Fruit fly (Drosophila melanogaster) whole organism, embryonic: ENCODE measurements around the gene CG46311.

ENCODE experiments used
- Ada2b ChIP-seq: fragments of 200-800 bp; sonication (Bioruptor generic); IDR thresholded peaks from 2 replicates; pipeline ENCODE4 v1.3.6; 2022; ENCODE audit warnings: missing biosample characterization, missing genetic modification characterization
- Atf3 ChIP-seq: fragments of 200-800 bp; sonication (Bioruptor generic); optimal IDR thresholded peaks from 3 replicates; lab custom pipeline; 2016; ENCODE audit warnings: missing biosample characterization, missing genetic modification characterization
- Bdp1 ChIP-seq: fragments of 200-800 bp; sonication (Bioruptor generic); optimal IDR thresholded peaks from 3 replicates; lab custom pipeline; 2016; ENCODE audit warnings: missing biosample characterization, missing genetic modification characterization
- CG10366 ChIP-seq: fragments of 200-800 bp; sonication (Bioruptor generic); IDR thresholded peaks from 2 replicates; pipeline ENCODE4 v1.3.6; 2022; ENCODE audit warnings: missing biosample characterization, missing genetic modification characterization
- CG10654 ChIP-seq: fragments of 200-800 bp; sonication (Bioruptor generic); optimal IDR thresholded peaks from 2 replicates; lab custom pipeline; 2016; ENCODE audit warnings: missing biosample characterization, missing genetic modification characterization
- CG10979 ChIP-seq: fragments of 200-800 bp; sonication (Bioruptor generic); optimal IDR thresholded peaks from 2 replicates; lab custom pipeline; 2018; ENCODE audit warnings: missing biosample characterization, mild to moderate bottlenecking, missing genetic modification characterization, moderate library complexity
- CG11398 ChIP-seq: fragments of 200-800 bp; sonication (Bioruptor generic); optimal IDR thresholded peaks from 2 replicates; lab custom pipeline; 2016; ENCODE audit warnings: missing biosample characterization, missing genetic modification characterization
- CG11723 ChIP-seq: fragments of 200-800 bp; sonication (Bioruptor generic); optimal IDR thresholded peaks from 2 replicates; lab custom pipeline; 2017; ENCODE audit warnings: missing biosample characterization, mild to moderate bottlenecking, missing genetic modification characterization
- CG12769 ChIP-seq: fragments of 200-800 bp; sonication (Bioruptor generic); optimal IDR thresholded peaks from 2 replicates; lab custom pipeline; 2019; ENCODE audit warnings: missing biosample characterization, mild to moderate bottlenecking, missing genetic modification characterization, moderate library complexity
- CG14860 ChIP-seq: fragments of 200-800 bp; sonication (Bioruptor generic); IDR thresholded peaks from 3 replicates; pipeline ENCODE4 v1.3.6; 2022; ENCODE audit warnings: missing biosample characterization, missing genetic modification characterization; ENCODE audit not compliant: partially characterized antibody
- CG15696 ChIP-seq: fragments of 200-800 bp; sonication (Bioruptor generic); optimal IDR thresholded peaks from 2 replicates; lab custom pipeline; 2019; ENCODE audit warnings: missing biosample characterization, mild to moderate bottlenecking, missing genetic modification characterization, moderate library complexity
- CG16815 ChIP-seq: fragments of 200-800 bp; sonication (Bioruptor generic); optimal IDR thresholded peaks from 3 replicates; lab custom pipeline; 2017; ENCODE audit warnings: missing biosample characterization, mild to moderate bottlenecking, missing genetic modification characterization
- CG18011 ChIP-seq: fragments of 200-800 bp; sonication (Bioruptor generic); optimal IDR thresholded peaks from 2 replicates; lab custom pipeline; 2017; ENCODE audit warnings: missing biosample characterization, missing genetic modification characterization, mild to moderate bottlenecking, moderate library complexity, missing genotype
- CG2116 ChIP-seq: fragments of 200-800 bp; sonication (Bioruptor generic); optimal IDR thresholded peaks from 3 replicates; lab custom pipeline; 2018; ENCODE audit warnings: missing biosample characterization, mild to moderate bottlenecking, missing genetic modification characterization
- CG2120 ChIP-seq: fragments of 200-800 bp; sonication (Bioruptor generic); optimal IDR thresholded peaks from 3 replicates; lab custom pipeline; 2016; ENCODE audit warnings: missing biosample characterization, missing genetic modification characterization
- CG31224 ChIP-seq: fragments of 200-800 bp; sonication (Bioruptor generic); IDR thresholded peaks from 2 replicates; pipeline ENCODE4 v1.3.6; 2022; ENCODE audit warnings: missing biosample characterization, missing genetic modification characterization
- CG33213 ChIP-seq: fragments of 200-800 bp; sonication (Bioruptor generic); optimal IDR thresholded peaks from 3 replicates; lab custom pipeline; 2016; ENCODE audit warnings: missing biosample characterization, missing genetic modification characterization
- CG33557 ChIP-seq: fragments of 200-800 bp; sonication (Bioruptor generic); optimal IDR thresholded peaks from 2 replicates; lab custom pipeline; 2019; ENCODE audit warnings: missing biosample characterization, mild to moderate bottlenecking, missing genetic modification characterization, moderate library complexity
- CG3995 ChIP-seq: fragments of 200-800 bp; sonication (Bioruptor generic); optimal IDR thresholded peaks from 3 replicates; lab custom pipeline; 2016; ENCODE audit warnings: missing biosample characterization, missing genetic modification characterization
- CG6254 ChIP-seq: fragments of 200-800 bp; sonication (Bioruptor generic); optimal IDR thresholded peaks from 3 replicates; lab custom pipeline; 2017; ENCODE audit warnings: mild to moderate bottlenecking, missing biosample characterization, missing genetic modification reagents, missing genetic modification characterization
- CG6765 ChIP-seq: fragments of 200-800 bp; sonication (Bioruptor generic); optimal IDR thresholded peaks from 3 replicates; lab custom pipeline; 2017; ENCODE audit warnings: missing biosample characterization, mild to moderate bottlenecking, missing genetic modification characterization
- CG6791 ChIP-seq: fragments of 200-800 bp; sonication (Bioruptor generic); IDR thresholded peaks from 3 replicates; pipeline ENCODE4 v1.3.6; 2022; ENCODE audit warnings: missing biosample characterization, missing genetic modification characterization; ENCODE audit not compliant: partially characterized antibody
- CG7271 ChIP-seq: fragments of 200-800 bp; sonication (Bioruptor generic); optimal IDR thresholded peaks from 2 replicates; lab custom pipeline; 2018; ENCODE audit warnings: missing biosample characterization, mild to moderate bottlenecking, missing genetic modification characterization, moderate library complexity
- CG7963 ChIP-seq: fragments of 200-800 bp; sonication (Bioruptor generic); IDR thresholded peaks from 3 replicates; pipeline ENCODE4 v1.3.6; 2022; ENCODE audit warnings: missing biosample characterization, missing genetic modification characterization; ENCODE audit not compliant: partially characterized antibody
- Chrac-16 ChIP-seq: fragments of 200-800 bp; sonication (Bioruptor generic); optimal IDR thresholded peaks from 3 replicates; lab custom pipeline; 2016; ENCODE audit warnings: missing biosample characterization, missing genetic modification characterization
- D ChIP-seq, 2 experiments: fragments of 200-800 bp in 1 of 2; fragments of >200 bp in 1 of 2; sonication (Bioruptor generic) in 1 of 2; optimal IDR thresholded peaks; 2 replicates in 1 of 2; 3 replicates in 1 of 2; lab custom pipeline; 2017; ENCODE audit warnings: mild to moderate bottlenecking in 1 of 2, missing biosample characterization in 1 of 2, missing genetic modification characterization in 1 of 2, missing genetic modification reagents in 1 of 2
- Dbx ChIP-seq: fragments of 200-800 bp; sonication (Bioruptor generic); IDR thresholded peaks from 3 replicates; pipeline ENCODE4 v1.3.6; 2022; ENCODE audit warnings: missing biosample characterization, missing genetic modification characterization
- Eip74EF ChIP-seq, 2 experiments: fragments of 200-800 bp in 1 of 2; fragments of >200 bp in 1 of 2; sonication (Bioruptor generic) in 1 of 2; optimal IDR thresholded peaks; 2 replicates each; lab custom pipeline; 2017 to 2019; ENCODE audit warnings: missing biosample characterization in 2 of 2, missing genetic modification characterization in 2 of 2, mild to moderate bottlenecking in 1 of 2, moderate library complexity in 1 of 2
- Hr39 ChIP-seq: fragments of >200 bp; optimal IDR thresholded peaks from 2 replicates; lab custom pipeline; 2017
- NC2β ChIP-seq: fragments of 200-800 bp; sonication (Bioruptor generic); optimal IDR thresholded peaks from 2 replicates; lab custom pipeline; 2016; ENCODE audit warnings: missing biosample characterization, missing genetic modification characterization
- Nf-YA ChIP-seq: fragments of 200-800 bp; sonication (Bioruptor generic); IDR thresholded peaks from 2 replicates; pipeline ENCODE4 v1.3.6; 2022; ENCODE audit warnings: missing biosample characterization, missing genetic modification characterization
- Sry-δ ChIP-seq: fragments of 200-800 bp; sonication (Bioruptor generic); optimal IDR thresholded peaks from 2 replicates; lab custom pipeline; 2016; ENCODE audit warnings: missing biosample characterization, missing genetic modification characterization
- Xbp1 ChIP-seq: fragments of 200-800 bp; sonication (Bioruptor generic); optimal IDR thresholded peaks from 3 replicates; lab custom pipeline; 2016; ENCODE audit warnings: missing biosample characterization, mild to moderate bottlenecking, missing genetic modification characterization
- al ChIP-seq: fragments of 200-800 bp; sonication (Bioruptor generic); IDR thresholded peaks from 2 replicates; pipeline ENCODE4 v1.3.6; 2022; ENCODE audit warnings: missing biosample characterization, missing genetic modification characterization
- br ChIP-seq: fragments of >200 bp; optimal IDR thresholded peaks from 2 replicates; lab custom pipeline; 2017
- cas ChIP-seq: fragments of 200-800 bp; sonication (Bioruptor generic); IDR thresholded peaks from 2 replicates; pipeline ENCODE4 v1.3.6; 2022; ENCODE audit warnings: missing biosample characterization, missing genetic modification characterization
- chif ChIP-seq, 2 experiments: fragments of 200-800 bp; sonication (Bioruptor generic); optimal IDR thresholded peaks; 3 replicates each; lab custom pipeline; 2016; ENCODE audit warnings: missing biosample characterization in 2 of 2, missing genetic modification characterization in 2 of 2
- dpn ChIP-seq, 2 experiments: fragments of 200-800 bp; sonication (Bioruptor generic); optimal IDR thresholded peaks; 3 replicates each; lab custom pipeline; 2016; ENCODE audit warnings: missing biosample characterization in 2 of 2, missing genetic modification characterization in 2 of 2
- exex ChIP-seq: fragments of 200-800 bp; sonication (Bioruptor generic); optimal IDR thresholded peaks from 4 replicates; lab custom pipeline; 2018; ENCODE audit warnings: missing biosample characterization, mild to moderate bottlenecking, missing genetic modification characterization, moderate library complexity
- grn ChIP-seq: fragments of 200-800 bp; sonication (Bioruptor generic); optimal IDR thresholded peaks from 3 replicates; lab custom pipeline; 2017; ENCODE audit warnings: missing biosample characterization, missing genetic modification characterization
- hth ChIP-seq: fragments of >200 bp; optimal IDR thresholded peaks from 2 replicates; lab custom pipeline; 2017; ENCODE audit warnings: inconsistent platforms
- mam ChIP-seq: fragments of 200-800 bp; sonication (Bioruptor generic); optimal IDR thresholded peaks from 3 replicates; lab custom pipeline; 2016; ENCODE audit warnings: missing biosample characterization, missing genetic modification characterization
- repo ChIP-seq: fragments of 200-800 bp; sonication (Bioruptor generic); optimal IDR thresholded peaks from 2 replicates; lab custom pipeline; 2016; ENCODE audit warnings: missing biosample characterization, missing genetic modification characterization
- scrt ChIP-seq: fragments of 200-800 bp; sonication (Bioruptor generic); optimal IDR thresholded peaks from 2 replicates; lab custom pipeline; 2018; ENCODE audit warnings: missing biosample characterization, mild to moderate bottlenecking, missing genetic modification characterization, moderate library complexity
- sens ChIP-seq: fragments of 200-800 bp; sonication (Bioruptor generic); peaks from one replicate; lab custom pipeline; 2016; ENCODE audit warnings: missing biosample characterization, missing genetic modification characterization
- sisA ChIP-seq: fragments of 200-800 bp; sonication (Bioruptor generic); IDR thresholded peaks from 2 replicates; pipeline ENCODE4 v1.3.6; 2022; ENCODE audit warnings: missing biosample characterization, missing genetic modification characterization
- so ChIP-seq: fragments of 200-800 bp; sonication (Bioruptor generic); IDR thresholded peaks from 3 replicates; pipeline ENCODE4 v1.3.6; 2022; ENCODE audit warnings: missing biosample characterization, missing genetic modification characterization
- unpg ChIP-seq: fragments of 200-800 bp; sonication (Bioruptor generic); optimal IDR thresholded peaks from 3 replicates; lab custom pipeline; 2018; ENCODE audit warnings: missing biosample characterization, mild to moderate bottlenecking, missing genetic modification characterization, moderate library complexity
- vvl ChIP-seq: fragments of 200-800 bp; sonication (Bioruptor generic); IDR thresholded peaks from 2 replicates; pipeline ENCODE4 v1.3.6; 2022; ENCODE audit warnings: missing biosample characterization, missing genetic modification characterization
- zfh1 ChIP-seq: fragments of 200-800 bp; sonication (Bioruptor generic); IDR thresholded peaks from 3 replicates; pipeline ENCODE4 v1.3.6; 2022; ENCODE audit warnings: missing biosample characterization, missing genetic modification characterization

The CG46311 gene

dm6 chrX:13616417-13617050 lies 52.9 kb downstream of the CG46311 start, which contains the start of the genes tth and Tango2 (continued):
- peak; percentile 84 for TF ChIP-seq scrt (GFP tag; lab: Kevin White, UChicago)
- TF ChIP-seq grn (GFP tag; lab: Kevin White, UChicago) = peak; percentile 49
- peak; percentile 65 for TF ChIP-seq CG31224 (GFP tag; lab: Robert Waterston, UW)
- no peak for TF ChIP-seq CG6254 (GFP tag; lab: Kevin White, UChicago)
- peak; percentile 63 for TF ChIP-seq CG10654 (GFP tag; lab: Kevin White, UChicago)
- TF ChIP-seq chif (GFP tag; optimal IDR thresholded peaks at IDR 0.05; lab: Kevin White, UChicago) = peak in 1 of 2 experiments; percentile 65
- TF ChIP-seq CG11398 = peak; percentile 40
- TF ChIP-seq CG10979 (tag; lab: Kevin White, UChicago) = peak; percentile 54
- peak; percentile 71 for TF ChIP-seq CG6791 (GFP tag; lab: Robert Waterston, UW)
- peak; percentile 74 for TF ChIP-seq CG12769 (tag; lab: Kevin White, UChicago)
- peak; percentile 72 to 76 for TF ChIP-seq dpn (GFP tag; optimal IDR thresholded peaks at IDR 0.05; lab: Kevin White, UChicago)
- TF ChIP-seq CG7271 = no peak
- TF ChIP-seq Chrac-16 (GFP tag; lab: Kevin White, UChicago) = peak; percentile 60
- peak; percentile 59 for TF ChIP-seq CG16815 (GFP tag; lab: Kevin White, UChicago)
- peak; percentile 75 for TF ChIP-seq unpg
- peak; percentile 58 for TF ChIP-seq Ada2b (GFP tag; lab: Robert Waterston, UW)
- TF ChIP-seq Eip74EF (GFP tag; optimal IDR thresholded peaks at IDR 0.05; lab: Kevin White, UChicago) = no peak
- TF ChIP-seq CG7963 = no peak
- TF ChIP-seq NC2β (GFP tag; lab: Kevin White, UChicago) = peak; percentile 52
- TF ChIP-seq repo = no peak
- TF ChIP-seq exex (tag; lab: Kevin White, UChicago) = peak; percentile 66
- TF ChIP-seq cas = 0 out of 2 replicates have a peak, but pooled peaks have one; percentile 47
- TF ChIP-seq CG18011 (GFP tag; lab: Kevin White, UChicago) = peak; percentile 28
- TF ChIP-seq zfh1 (GFP tag; lab: Robert Waterston, UW) = peak; percentile 74; the same call in 2 of the 3 replicates
- peak; percentile 63; the same call in 2 of the 3 replicates for TF ChIP-seq CG14860 (GFP tag; lab: Robert Waterston, UW)
- peak; percentile 26 for TF ChIP-seq CG3995 (GFP tag; lab: Kevin White, UChicago)
- peak; percentile 62 for TF ChIP-seq vvl (GFP tag; lab: Robert Waterston, UW)
- TF ChIP-seq CG33557 (GFP tag; lab: Kevin White, UChicago) = no peak
- peak; percentile 91 for TF ChIP-seq CG2120
- peak; percentile 84 for TF ChIP-seq mam (GFP tag; lab: Kevin White, UChicago)
- TF ChIP-seq Xbp1 (GFP tag; lab: Kevin White, UChicago) = peak; percentile 81
- no peak for TF ChIP-seq D (optimal IDR thresholded peaks at IDR 0.05; lab: Kevin White, UChicago)
- peak; percentile 3 for TF ChIP-seq D (GFP tag; optimal IDR thresholded peaks at IDR 0.05; lab: Kevin White, UChicago)
- TF ChIP-seq sens (GFP tag; lab: Kevin White, UChicago) = peak; percentile 96
- peak; percentile 63 for TF ChIP-seq CG2116 (GFP tag; lab: Kevin White, UChicago)
- no peak for TF ChIP-seq Hr39 (lab: Kevin White, UChicago)
- TF ChIP-seq CG10366 (GFP tag; lab: Robert Waterston, UW) = peak; percentile 71
- TF ChIP-seq CG33213 (GFP tag; lab: Kevin White, UChicago) = no peak
- peak; percentile 58 for TF ChIP-seq Atf3
- peak; percentile 48 for TF ChIP-seq sisA (GFP tag; lab: Robert Waterston, UW)
- no peak for TF ChIP-seq hth (lab: Kevin White, UChicago)
- peak; percentile 70 for TF ChIP-seq al
- peak; percentile 74 for TF ChIP-seq CG15696 (tag; lab: Kevin White, UChicago)
- TF ChIP-seq Dbx = peak; percentile 75
- peak; percentile 44 for TF ChIP-seq Bdp1 (GFP tag; lab: Kevin White, UChicago)
- TF ChIP-seq so = peak; percentile 47; the same call in 1 of the 3 replicates
- TF ChIP-seq Sry-δ (GFP tag; lab: Kevin White, UChicago) = peak; percentile 90
- 0 out of 2 replicates have a peak, but pooled peaks have one; percentile 26 for TF ChIP-seq Nf-YA (GFP tag; lab: Robert Waterston, UW)
- no peak for TF ChIP-seq CG6765 (GFP tag; lab: Kevin White, UChicago)
- no peak for TF ChIP-seq br (lab: Kevin White, UChicago)
- no peak for TF ChIP-seq CG11723
